Worm (Caenorhabditis elegans) whole organism, L4 larva: Measurements from ENCODE around the gene mau-8.

ENCODE experiments used
- F10B5.3 ChIP-seq: sonication (generic microtip); optimal IDR thresholded peaks from 2 replicates; lab custom pipeline; 2016; ENCODE audit warnings: mild to moderate bottlenecking, missing genetic modification characterization, missing compliant biosample characterization
- F26F4.8 ChIP-seq: fragments of 200-800 bp; sonication (Bioruptor generic); conservative IDR thresholded peaks from 2 replicates; pipeline ENCODE4 v1.3.6; 2022; ENCODE audit warnings: missing genetic modification characterization, missing compliant biosample characterization
- F44E2.7 ChIP-seq: fragments of 200-800 bp; sonication (Bioruptor generic); IDR thresholded peaks from 2 replicates; pipeline ENCODE4 v2.1.2; 2022; ENCODE audit warnings: missing genetic modification characterization, missing compliant biosample characterization
- F49E8.2 ChIP-seq: sonication (generic microtip); optimal IDR thresholded peaks from 2 replicates; lab custom pipeline; 2016; ENCODE audit warnings: missing compliant biosample characterization, mild to moderate bottlenecking, missing genetic modification characterization, borderline replicate concordance
- R02D3.7 ChIP-seq: fragments of 150-350 bp; sonication (generic microtip); optimal IDR thresholded peaks from 3 replicates; lab custom pipeline; 2014; ENCODE audit warnings: missing biosample characterization, missing genetic modification characterization
- ZK337.2 ChIP-seq: fragments of 200-800 bp; sonication (Bioruptor generic); IDR thresholded peaks from 2 replicates; pipeline ENCODE4 v1.3.6; 2022; ENCODE audit warnings: missing genetic modification reagents, missing genetic modification characterization, missing compliant biosample characterization
- aha-1 ChIP-seq: fragments of 150-350 bp; peaks from one replicate; lab custom pipeline; 2014; ENCODE audit warnings: missing biosample characterization, missing genetic modification characterization
- arid-1 ChIP-seq: fragments of 200-800 bp; sonication (Bioruptor generic); conservative IDR thresholded peaks from 2 replicates; pipeline ENCODE4 v1.3.6; 2022; ENCODE audit warnings: missing genetic modification reagents, missing genetic modification characterization, missing compliant biosample characterization
- ceh-32 ChIP-seq: sonication (generic microtip); optimal IDR thresholded peaks from 2 replicates; lab custom pipeline; 2016; ENCODE audit warnings: mild to moderate bottlenecking, missing genetic modification characterization, missing compliant biosample characterization; ENCODE audit not compliant: poor library complexity
- ceh-62 ChIP-seq: sonication (generic microtip); optimal IDR thresholded peaks from 2 replicates; lab custom pipeline; 2017; ENCODE audit warnings: missing biosample characterization, missing genetic modification characterization
- cey-2 ChIP-seq: sonication (generic microtip); optimal IDR thresholded peaks from 3 replicates; lab custom pipeline; 2017; ENCODE audit warnings: missing genetic modification characterization, mild to moderate bottlenecking, missing compliant biosample characterization, antibody characterized with exemption, borderline replicate concordance; ENCODE audit not compliant: insufficient read depth
- ctbp-1 ChIP-seq: fragments of 200-800 bp; sonication (Bioruptor generic); IDR thresholded peaks from 2 replicates; pipeline ENCODE4 v1.3.6; 2022; ENCODE audit warnings: missing genetic modification reagents, missing genetic modification characterization, missing compliant biosample characterization
- daf-16 ChIP-seq, 3 experiments: sonication (generic microtip); optimal IDR thresholded peaks; 2 replicates each; lab custom pipeline; 2016 to 2017; ENCODE audit warnings: missing genetic modification characterization in 3 of 3, missing genetic modification reagents in 3 of 3, mild to moderate bottlenecking in 2 of 3, missing compliant biosample characterization in 2 of 3, missing biosample characterization in 1 of 3, moderate library complexity in 1 of 3
- dmd-6 ChIP-seq: fragments of 200-800 bp; sonication (Bioruptor generic); IDR thresholded peaks from 2 replicates; pipeline ENCODE4 v1.3.6; 2022; ENCODE audit warnings: missing genetic modification reagents, missing genetic modification characterization, missing compliant biosample characterization
- dpl-1 ChIP-seq: fragments of 150-350 bp; optimal IDR thresholded peaks from 2 replicates; lab custom pipeline; 2014; ENCODE audit warnings: missing biosample characterization, missing genetic modification reagents, missing genetic modification characterization
- duxl-1 ChIP-seq: sonication (generic microtip); optimal IDR thresholded peaks from 2 replicates; lab custom pipeline; 2016; ENCODE audit warnings: mild to moderate bottlenecking, missing genetic modification characterization, moderate library complexity, missing compliant biosample characterization; ENCODE audit not compliant: poor library complexity
- dve-1 ChIP-seq: sonication (generic microtip); optimal IDR thresholded peaks from 2 replicates; lab custom pipeline; 2017; ENCODE audit warnings: antibody characterized with exemption, mild to moderate bottlenecking, missing genetic modification characterization, missing compliant biosample characterization; ENCODE audit not compliant: insufficient read depth
- egl-27 ChIP-seq: sonication (generic microtip); optimal IDR thresholded peaks from 3 replicates; lab custom pipeline; 2017; ENCODE audit warnings: missing biosample characterization, missing genetic modification reagents, missing genetic modification characterization
- egl-43 ChIP-seq: fragments of 200-800 bp; sonication (Bioruptor generic); IDR thresholded peaks from 2 replicates; pipeline ENCODE4 v1.3.6; 2022; ENCODE audit warnings: missing genetic modification reagents, missing genetic modification characterization, missing compliant biosample characterization
- fkh-10 ChIP-seq: fragments of 150-350 bp; optimal IDR thresholded peaks from 2 replicates; lab custom pipeline; 2014; ENCODE audit warnings: missing biosample characterization, missing genetic modification reagents, missing genetic modification characterization
- gei-8 ChIP-seq: fragments of 200-800 bp; sonication (Bioruptor generic); optimal IDR thresholded peaks from 2 replicates; lab custom pipeline; 2018; ENCODE audit warnings: mild to moderate bottlenecking, missing genetic modification characterization, missing compliant biosample characterization
- hif-1 ChIP-seq, 2 experiments: sonication (generic microtip); optimal IDR thresholded peaks; 2 replicates each; lab custom pipeline; 2016 to 2017; ENCODE audit warnings: missing compliant biosample characterization in 2 of 2, missing genetic modification characterization in 2 of 2, missing genetic modification reagents in 2 of 2, missing genotype in 2 of 2, mild to moderate bottlenecking in 1 of 2
- hlh-30 ChIP-seq: sonication (generic microtip); optimal IDR thresholded peaks from 2 replicates; lab custom pipeline; 2017; ENCODE audit warnings: antibody characterized with exemption, mild to moderate bottlenecking, missing genetic modification characterization, missing compliant biosample characterization; ENCODE audit not compliant: insufficient read depth
- hmg-1.1 ChIP-seq: fragments of 200-800 bp; sonication (Bioruptor generic); IDR thresholded peaks from 2 replicates; pipeline ENCODE4 v1.3.6; 2022; ENCODE audit warnings: missing genetic modification reagents, missing genetic modification characterization, missing compliant biosample characterization
- lim-7 ChIP-seq: fragments of 200-800 bp; sonication (Bioruptor generic); IDR thresholded peaks from 2 replicates; pipeline ENCODE4 v1.3.6; 2022; ENCODE audit warnings: missing genetic modification characterization, missing compliant biosample characterization
- lin-13 ChIP-seq: fragments of 150-350 bp; optimal IDR thresholded peaks from 2 replicates; lab custom pipeline; 2014; ENCODE audit warnings: missing biosample characterization, missing genetic modification reagents, missing genetic modification characterization
- lin-38 ChIP-seq: fragments of 200-800 bp; sonication (Bioruptor generic); IDR thresholded peaks from 2 replicates; pipeline ENCODE4 v1.3.6; 2022; ENCODE audit warnings: missing genetic modification reagents, missing genetic modification characterization, missing compliant biosample characterization
- lin-39 ChIP-seq: fragments of 150-350 bp; optimal IDR thresholded peaks from 2 replicates; lab custom pipeline; 2014; ENCODE audit warnings: missing biosample characterization, missing genetic modification reagents, missing genetic modification characterization
- madf-5 ChIP-seq, 2 experiments: fragments of 200-800 bp; sonication (Bioruptor generic); IDR thresholded peaks; 2 replicates each; pipeline ENCODE4 v1.3.6; 2022; ENCODE audit warnings: missing compliant biosample characterization in 2 of 2, missing genetic modification characterization in 2 of 2
- madf-9 ChIP-seq: fragments of 200-800 bp; sonication (Bioruptor generic); conservative IDR thresholded peaks from 2 replicates; pipeline ENCODE4 v1.3.6; 2022; ENCODE audit warnings: missing genetic modification reagents, missing genetic modification characterization, missing compliant biosample characterization
- mes-2 ChIP-seq: sonication (generic microtip); optimal IDR thresholded peaks from 2 replicates; lab custom pipeline; 2016; ENCODE audit warnings: missing genotype, mild to moderate bottlenecking, missing genetic modification characterization, missing compliant biosample characterization; ENCODE audit not compliant: poor library complexity, severe bottlenecking
- nhr-11 ChIP-seq: fragments of 150-350 bp; optimal IDR thresholded peaks from 2 replicates; lab custom pipeline; 2014; ENCODE audit warnings: missing biosample characterization, missing genetic modification characterization
- nhr-28 ChIP-seq: fragments of 150-350 bp; optimal IDR thresholded peaks from 2 replicates; lab custom pipeline; 2014; ENCODE audit warnings: missing biosample characterization, missing genetic modification characterization
- nhr-41 ChIP-seq: fragments of 200-800 bp; sonication (Bioruptor generic); IDR thresholded peaks from 2 replicates; pipeline ENCODE4 v1.3.6; 2022; ENCODE audit warnings: missing genetic modification reagents, missing genetic modification characterization, missing compliant biosample characterization
- nhr-6 ChIP-seq: fragments of 150-350 bp; optimal IDR thresholded peaks from 2 replicates; lab custom pipeline; 2014; ENCODE audit warnings: missing biosample characterization, missing genetic modification characterization
- nhr-76 ChIP-seq: fragments of 150-350 bp; optimal IDR thresholded peaks from 2 replicates; lab custom pipeline; 2014; ENCODE audit warnings: missing biosample characterization, missing genetic modification characterization
- nhr-77 ChIP-seq: fragments of 150-350 bp; optimal IDR thresholded peaks from 2 replicates; lab custom pipeline; 2014; ENCODE audit warnings: missing biosample characterization, missing genetic modification characterization
- pha-4 ChIP-seq, 2 experiments: fragments of 150-350 bp in 1 of 2; fragments of 200-800 bp in 1 of 2; sonication (Bioruptor generic) in 1 of 2; IDR thresholded peaks in 1 of 2; optimal IDR thresholded peaks in 1 of 2; 2 replicates each; pipeline versions ENCODE4 v1.3.6 to Lab custom; 2014 to 2022; ENCODE audit warnings: missing genetic modification characterization in 2 of 2, missing genetic modification reagents in 2 of 2, missing biosample characterization in 1 of 2, missing compliant biosample characterization in 1 of 2
- pqm-1 ChIP-seq: sonication (generic microtip); optimal IDR thresholded peaks from 2 replicates; lab custom pipeline; 2017; ENCODE audit warnings: missing biosample characterization, missing genetic modification characterization
- saeg-2 ChIP-seq: fragments of 200-800 bp; sonication (Bioruptor generic); IDR thresholded peaks from 2 replicates; pipeline ENCODE4 v1.3.6; 2022; ENCODE audit warnings: missing genetic modification reagents, missing genetic modification characterization, missing compliant biosample characterization
- sdz-12 ChIP-seq: fragments of 200-800 bp; sonication (Bioruptor generic); optimal IDR thresholded peaks from 2 replicates; lab custom pipeline; 2018; ENCODE audit warnings: mild to moderate bottlenecking, missing genetic modification characterization, missing compliant biosample characterization
- snpc-1.2 ChIP-seq: fragments of 200-800 bp; sonication (Bioruptor generic); IDR thresholded peaks from 2 replicates; pipeline ENCODE4 v1.3.6; 2022; ENCODE audit warnings: missing genetic modification reagents, missing genetic modification characterization, missing compliant biosample characterization
- snpc-4 ChIP-seq: fragments of 150-350 bp; optimal IDR thresholded peaks from 2 replicates; lab custom pipeline; 2014; ENCODE audit warnings: missing biosample characterization, missing genetic modification characterization
- tra-1 ChIP-seq: fragments of 200-800 bp; sonication (Bioruptor generic); IDR thresholded peaks from 2 replicates; pipeline ENCODE4 v1.3.6; 2022; ENCODE audit warnings: missing genetic modification reagents, missing genetic modification characterization, missing compliant biosample characterization
- unc-130 ChIP-seq: sonication (generic microtip); optimal IDR thresholded peaks from 2 replicates; lab custom pipeline; 2016; ENCODE audit warnings: missing genetic modification reagents, missing genetic modification characterization, missing compliant biosample characterization
- unc-62 ChIP-seq, 3 experiments: fragments of 150-350 bp in 1 of 3; sonication (generic microtip); optimal IDR thresholded peaks in 2 of 3; peaks in 1 of 3; 1 replicate in 1 of 3; 2 replicates in 2 of 3; lab custom pipeline; 2014 to 2017; ENCODE audit warnings: missing biosample characterization in 3 of 3, missing genetic modification characterization in 3 of 3, missing genetic modification reagents in 3 of 3, missing genotype in 1 of 3
- zag-1 ChIP-seq: fragments of 150-350 bp; optimal IDR thresholded peaks from 2 replicates; lab custom pipeline; 2014; ENCODE audit warnings: missing biosample characterization, missing genetic modification characterization
- zfp-3 ChIP-seq: fragments of 200-800 bp; sonication (Bioruptor generic); conservative IDR thresholded peaks from 2 replicates; pipeline ENCODE4 v1.3.6; 2022; ENCODE audit warnings: missing genetic modification reagents, missing genetic modification characterization, missing compliant biosample characterization
- ztf-11 ChIP-seq: fragments of 150-350 bp; optimal IDR thresholded peaks from 2 replicates; lab custom pipeline; 2014; ENCODE audit warnings: missing biosample characterization, missing genetic modification characterization

mau-8 gene

ce11 chrIV:13346078-13346477 lies 31.7 kb upstream of the mau-8 start:
- TF ChIP-seq unc-130 (GFP tag; lab: Kevin White, UChicago) = no peak
- TF ChIP-seq hmg-1.1 (GFP tag; lab: Robert Waterston, UW) = no peak
- no peak for TF ChIP-seq nhr-11
- no peak for TF ChIP-seq snpc-4 (tag; lab: Kevin White, UChicago)
- TF ChIP-seq lin-39 (tag; lab: Kevin White, UChicago) = no peak
- no peak for TF ChIP-seq lin-13 (GFP tag; lab: Kevin White, UChicago)
- no peak for TF ChIP-seq snpc-1.2 (GFP tag; lab: Robert Waterston, UW)
- TF ChIP-seq nhr-76 (tag; lab: Kevin White, UChicago) = no peak
- TF ChIP-seq fkh-10 (GFP tag; lab: Kevin White, UChicago) = no peak
- no peak for TF ChIP-seq dpl-1 (GFP tag; lab: Kevin White, UChicago)
- no peak for TF ChIP-seq ctbp-1
- TF ChIP-seq ZK337.2 = no peak
- no peak for TF ChIP-seq F49E8.2 (tag; lab: Kevin White, UChicago)
- no peak for TF ChIP-seq ztf-11 (tag; lab: Kevin White, UChicago)
- no peak for TF ChIP-seq F10B5.3 (tag; lab: Kevin White, UChicago)
- TF ChIP-seq nhr-28 (tag; lab: Kevin White, UChicago) = peak; percentile 35
- TF ChIP-seq saeg-2 (GFP tag; lab: Robert Waterston, UW) = no peak
- TF ChIP-seq gei-8 (GFP tag; lab: Kevin White, UChicago) = no peak
- TF ChIP-seq F44E2.7 (GFP tag; lab: Robert Waterston, UW) = no peak
- TF ChIP-seq nhr-41 (GFP tag; lab: Robert Waterston, UW) = no peak
- peak; percentile 54 for TF ChIP-seq dmd-6 (GFP tag; lab: Robert Waterston, UW)
- TF ChIP-seq daf-16 (GFP tag; optimal IDR thresholded peaks at IDR 0.05; lab: Kevin White, UChicago) = no peak
- TF ChIP-seq daf-16 (tag; optimal IDR thresholded peaks at IDR 0.05; lab: Kevin White, UChicago) = peak; percentile 40
- TF ChIP-seq cey-2 = no peak
- no peak for TF ChIP-seq hif-1 (tag; optimal IDR thresholded peaks at IDR 0.05; lab: Kevin White, UChicago)
- no peak for TF ChIP-seq ceh-62 (tag; lab: Kevin White, UChicago)
- peak; percentile 35 for TF ChIP-seq pqm-1 (tag; lab: Kevin White, UChicago)
- no peak for TF ChIP-seq lin-38
- no peak for TF ChIP-seq sdz-12
- no peak for TF ChIP-seq tra-1 (GFP tag; lab: Robert Waterston, UW)
- TF ChIP-seq madf-5 (GFP tag; IDR thresholded peaks at IDR 0.05; lab: Robert Waterston, UW) = no peak
- no peak for TF ChIP-seq R02D3.7 (tag; lab: Kevin White, UChicago)
- no peak for TF ChIP-seq lim-7
- no peak for TF ChIP-seq egl-43
- no peak for TF ChIP-seq ceh-32
- TF ChIP-seq aha-1 (tag; lab: Kevin White, UChicago) = peak; percentile 40
- no peak for TF ChIP-seq madf-9 (GFP tag; lab: Robert Waterston, UW)
- no peak for TF ChIP-seq duxl-1 (tag; lab: Kevin White, UChicago)
- TF ChIP-seq hlh-30 (tag; lab: Kevin White, UChicago) = peak; percentile 34
- no peak for TF ChIP-seq zag-1
- TF ChIP-seq egl-27 = no peak
- TF ChIP-seq dve-1 = peak; percentile 72
- no peak for TF ChIP-seq pha-4 (GFP tag; IDR thresholded peaks at IDR 0.05; lab: Robert Waterston, UW)
- peak; percentile 90 for TF ChIP-seq pha-4 (tag; optimal IDR thresholded peaks at IDR 0.05; lab: Kevin White, UChicago)
- TF ChIP-seq arid-1 = no peak
- no peak for TF ChIP-seq zfp-3 (GFP tag; lab: Robert Waterston, UW)
- no peak for TF ChIP-seq F26F4.8 (GFP tag; lab: Robert Waterston, UW)
- TF ChIP-seq nhr-6 = peak; percentile 76
- TF ChIP-seq mes-2 = no peak
- no peak for TF ChIP-seq nhr-77
- no peak for TF ChIP-seq unc-62 (GFP tag; optimal IDR thresholded peaks at IDR 0.05 in 1 of 2; lab: Kevin White, UChicago)
- no peak for TF ChIP-seq unc-62 (tag; optimal IDR thresholded peaks at IDR 0.05; lab: Kevin White, UChicago)
